Worm (Caenorhabditis elegans) whole organism, young adult: ENCODE results near the gene algn-1.

Experiments
- B0336.3 ChIP-seq: fragments of 200-800 bp; sonication (Bioruptor generic); IDR thresholded peaks from 2 replicates; pipeline ENCODE4 v1.3.6; 2022; ENCODE audit warnings: missing genetic modification characterization, missing compliant biosample characterization
- C06A6.2 ChIP-seq: fragments of 200-800 bp; sonication (Bioruptor generic); conservative IDR thresholded peaks from 2 replicates; pipeline ENCODE4 v1.3.6; 2022; ENCODE audit warnings: missing genetic modification characterization, missing compliant biosample characterization
- D2030.7 ChIP-seq: fragments of 200-800 bp; sonication (Bioruptor generic); IDR thresholded peaks from 2 replicates; pipeline ENCODE4 v1.3.6; 2022; ENCODE audit warnings: missing genetic modification reagents, missing genetic modification characterization, missing compliant biosample characterization
- F23B12.7 ChIP-seq: sonication (generic microtip); optimal IDR thresholded peaks from 2 replicates; lab custom pipeline; 2017; ENCODE audit warnings: missing genetic modification characterization, mild to moderate bottlenecking, missing compliant biosample characterization, antibody characterized with exemption, moderate library complexity; ENCODE audit not compliant: insufficient read depth
- F37B4.10 ChIP-seq: fragments of 200-800 bp; sonication (Bioruptor generic); IDR thresholded peaks from 2 replicates; pipeline ENCODE4 v1.3.6; 2022; ENCODE audit warnings: missing genetic modification characterization, missing compliant biosample characterization
- F55B11.4 ChIP-seq: sonication (generic microtip); optimal IDR thresholded peaks from 2 replicates; lab custom pipeline; 2016; ENCODE audit warnings: missing compliant biosample characterization, missing genetic modification characterization, borderline replicate concordance; ENCODE audit not compliant: insufficient read depth
- F57A8.1 ChIP-seq: fragments of 200-800 bp; sonication (Bioruptor generic); optimal IDR thresholded peaks from 2 replicates; lab custom pipeline; 2018; ENCODE audit warnings: mild to moderate bottlenecking, missing genetic modification characterization, moderate library complexity, missing compliant biosample characterization
- T07F8.4 ChIP-seq: sonication (generic microtip); optimal IDR thresholded peaks from 2 replicates; lab custom pipeline; 2016; ENCODE audit warnings: mild to moderate bottlenecking, missing genetic modification characterization, moderate library complexity, missing compliant biosample characterization
- ama-1 ChIP-seq, 3 experiments: fragments of 150-350 bp in 1 of 3; sonication (generic microtip) in 2 of 3; optimal IDR thresholded peaks; 2 replicates each; lab custom pipeline; 2014 to 2018; ENCODE audit warnings: missing biosample characterization in 2 of 3, missing genetic modification characterization in 2 of 3, missing genetic modification reagents in 2 of 3
- atf-7 ChIP-seq: sonication (generic microtip); optimal IDR thresholded peaks from 2 replicates; lab custom pipeline; 2017; ENCODE audit warnings: mild to moderate bottlenecking, missing genetic modification characterization, missing compliant biosample characterization
- athp-1 ChIP-seq: sonication (generic microtip); optimal IDR thresholded peaks from 2 replicates; lab custom pipeline; 2017; ENCODE audit warnings: mild to moderate bottlenecking, missing genetic modification characterization, missing compliant biosample characterization
- attf-5 ChIP-seq: fragments of 200-800 bp; sonication (Bioruptor generic); optimal IDR thresholded peaks from 2 replicates; lab custom pipeline; 2018; ENCODE audit warnings: mild to moderate bottlenecking, missing genetic modification characterization, missing compliant biosample characterization
- attf-6 ChIP-seq: fragments of 200-800 bp; sonication (Bioruptor generic); IDR thresholded peaks from 2 replicates; pipeline ENCODE4 v1.3.6; 2022; ENCODE audit warnings: missing genetic modification reagents, missing genetic modification characterization, missing compliant biosample characterization
- bed-1 ChIP-seq: fragments of 200-800 bp; sonication (Bioruptor generic); IDR thresholded peaks from 2 replicates; pipeline ENCODE4 v1.3.6; 2022; ENCODE audit warnings: missing genetic modification reagents, missing genetic modification characterization, missing compliant biosample characterization
- ccch-3 ChIP-seq: fragments of 200-800 bp; sonication (Bioruptor generic); optimal IDR thresholded peaks from 2 replicates; lab custom pipeline; 2018; ENCODE audit warnings: mild to moderate bottlenecking, missing genetic modification characterization, missing compliant biosample characterization
- cebp-1 ChIP-seq, 2 experiments: fragments of 200-800 bp in 1 of 2; sonication (Bioruptor generic) in 1 of 2; sonication (generic microtip) in 1 of 2; IDR thresholded peaks in 1 of 2; optimal IDR thresholded peaks in 1 of 2; 2 replicates each; pipeline versions ENCODE4 v1.3.6 to Lab custom; 2017 to 2022; ENCODE audit warnings: missing compliant biosample characterization in 2 of 2, missing genetic modification characterization in 2 of 2, mild to moderate bottlenecking in 1 of 2, missing genetic modification reagents in 1 of 2, moderate library complexity in 1 of 2
- ceh-100 ChIP-seq: fragments of 200-800 bp; sonication (Bioruptor generic); IDR thresholded peaks from 2 replicates; pipeline ENCODE4 v1.3.6; 2022; ENCODE audit warnings: missing genetic modification reagents, missing genetic modification characterization, missing compliant biosample characterization
- ceh-27 ChIP-seq: fragments of 200-800 bp; sonication (Bioruptor generic); optimal IDR thresholded peaks from 2 replicates; lab custom pipeline; 2018; ENCODE audit warnings: mild to moderate bottlenecking, missing genetic modification characterization, moderate library complexity, missing compliant biosample characterization
- ceh-91 ChIP-seq: fragments of 200-800 bp; sonication (Bioruptor generic); IDR thresholded peaks from 2 replicates; pipeline ENCODE4 v1.3.6; 2022; ENCODE audit warnings: missing genetic modification reagents, missing genetic modification characterization, missing compliant biosample characterization
- dox-1 ChIP-seq: fragments of 200-800 bp; sonication (Bioruptor generic); IDR thresholded peaks from 2 replicates; pipeline ENCODE4 v1.3.6; 2022; ENCODE audit warnings: missing genetic modification reagents, missing genetic modification characterization, missing compliant biosample characterization
- dpff-1 ChIP-seq: sonication (generic microtip); optimal IDR thresholded peaks from 2 replicates; lab custom pipeline; 2017; ENCODE audit warnings: mild to moderate bottlenecking, missing genetic modification characterization, missing compliant biosample characterization
- hmg-1.2 ChIP-seq: fragments of 200-800 bp; sonication (Bioruptor generic); IDR thresholded peaks from 2 replicates; pipeline ENCODE4 v1.3.6; 2022; ENCODE audit warnings: missing genetic modification reagents, missing genetic modification characterization, missing compliant biosample characterization
- hrde-1 ChIP-seq: sonication (generic microtip); optimal IDR thresholded peaks from 2 replicates; lab custom pipeline; 2016; ENCODE audit warnings: missing genetic modification characterization, mild to moderate bottlenecking, missing compliant biosample characterization, moderate library complexity, missing genotype, missing genetic modification reagents, borderline replicate concordance
- lag-1 ChIP-seq: fragments of 200-800 bp; sonication (Bioruptor generic); IDR thresholded peaks from 2 replicates; pipeline ENCODE4 v1.3.6; 2022; ENCODE audit warnings: missing genetic modification reagents, missing genetic modification characterization, missing compliant biosample characterization
- let-607 ChIP-seq, 2 experiments: fragments of 200-800 bp in 1 of 2; sonication (Bioruptor generic) in 1 of 2; sonication (generic microtip) in 1 of 2; optimal IDR thresholded peaks; 2 replicates each; lab custom pipeline; 2016 to 2018; ENCODE audit warnings: mild to moderate bottlenecking in 2 of 2, missing compliant biosample characterization in 2 of 2, missing genetic modification characterization in 2 of 2, moderate library complexity in 2 of 2, missing genotype in 1 of 2
- lin-26 ChIP-seq: fragments of 200-800 bp; sonication (Bioruptor generic); IDR thresholded peaks from 2 replicates; pipeline ENCODE4 v1.3.6; 2022; ENCODE audit warnings: missing genetic modification reagents, missing genetic modification characterization, missing compliant biosample characterization
- lin-35 ChIP-seq, 3 experiments: fragments of 150-350 bp in 2 of 3; sonication (generic microtip) in 1 of 3; optimal IDR thresholded peaks; 2 replicates each; lab custom pipeline; 2014 to 2018; ENCODE audit warnings: missing biosample characterization in 3 of 3, missing genetic modification characterization in 3 of 3, missing genetic modification reagents in 3 of 3
- lin-54 ChIP-seq: fragments of 200-800 bp; sonication (Bioruptor generic); optimal IDR thresholded peaks from 2 replicates; lab custom pipeline; 2018; ENCODE audit warnings: mild to moderate bottlenecking, missing genetic modification characterization, missing compliant biosample characterization
- lsl-1 ChIP-seq: fragments of 200-800 bp; sonication (Bioruptor generic); optimal IDR thresholded peaks from 2 replicates; lab custom pipeline; 2018; ENCODE audit warnings: mild to moderate bottlenecking, missing genetic modification characterization, moderate library complexity, missing compliant biosample characterization
- lsy-27 ChIP-seq: sonication (generic microtip); optimal IDR thresholded peaks from 2 replicates; lab custom pipeline; 2017; ENCODE audit warnings: missing genetic modification characterization, mild to moderate bottlenecking, missing compliant biosample characterization, antibody characterized with exemption, missing genotype, borderline replicate concordance; ENCODE audit not compliant: insufficient read depth
- madf-3 ChIP-seq: fragments of 200-800 bp; sonication (Bioruptor generic); IDR thresholded peaks from 2 replicates; pipeline ENCODE4 v1.3.6; 2022; ENCODE audit warnings: missing genetic modification reagents, missing genetic modification characterization, missing compliant biosample characterization
- madf-8 ChIP-seq: fragments of 200-800 bp; sonication (Bioruptor generic); conservative IDR thresholded peaks from 2 replicates; pipeline ENCODE4 v1.3.6; 2022; ENCODE audit warnings: missing genetic modification reagents, missing genetic modification characterization, missing compliant biosample characterization
- nfya-2 ChIP-seq: fragments of 200-800 bp; sonication (Bioruptor generic); IDR thresholded peaks from 2 replicates; pipeline ENCODE4 v1.3.6; 2022; ENCODE audit warnings: missing genetic modification reagents, missing genetic modification characterization, missing compliant biosample characterization
- nhr-80 ChIP-seq: sonication (generic microtip); optimal IDR thresholded peaks from 2 replicates; lab custom pipeline; 2016; ENCODE audit warnings: missing genetic modification characterization, missing compliant biosample characterization
- pbrm-1 ChIP-seq: fragments of 200-800 bp; sonication (Bioruptor generic); IDR thresholded peaks from 2 replicates; pipeline ENCODE4 v1.3.6; 2022; ENCODE audit warnings: missing genetic modification reagents, missing genetic modification characterization, missing compliant biosample characterization
- repo-1 ChIP-seq: sonication (generic microtip); optimal IDR thresholded peaks from 2 replicates; lab custom pipeline; 2017; ENCODE audit warnings: mild to moderate bottlenecking, missing genetic modification characterization, missing compliant biosample characterization
- snpc-1.1 ChIP-seq: sonication (generic microtip); optimal IDR thresholded peaks from 2 replicates; lab custom pipeline; 2017; ENCODE audit warnings: missing genetic modification characterization, mild to moderate bottlenecking, missing compliant biosample characterization, antibody characterized with exemption, moderate library complexity, missing genotype, missing genetic modification reagents; ENCODE audit not compliant: insufficient read depth

Gene algn-1

ce11 chrIII:6420995-6421404, 38.9 kb upstream of the algn-1 start (continued):
- TF ChIP-seq C06A6.2 (GFP tag; lab: Robert Waterston, UW) (peak; percentile 86), nfya-2 (GFP tag; lab: Robert Waterston, UW) (no peak), F23B12.7 (tag; lab: Kevin White, UChicago) (peak; percentile 0), let-607 (tag; optimal IDR thresholded peaks at IDR 0.05; lab: Kevin White, UChicago) (peak in 1 of 2 experiments; percentile 70), lsl-1 (no peak), T07F8.4 (peak; percentile 5), lsy-27 (tag; lab: Kevin White, UChicago) (no peak), lag-1 (GFP tag; lab: Robert Waterston, UW) (no peak), athp-1 (no peak), lin-54 (GFP tag; lab: Kevin White, UChicago) (peak; percentile 71)

- TF ChIP-seq snpc-1.1 (tag; lab: Kevin White, UChicago) (no peak), ama-1 (optimal IDR thresholded peaks at IDR 0.05; lab: Kevin White, UChicago) (peak; percentile 43), ama-1 (GFP tag; optimal IDR thresholded peaks at IDR 0.05; lab: Kevin White, UChicago) (no peak), repo-1 (peak; percentile 25), madf-3 (GFP tag; lab: Robert Waterston, UW) (no peak), lin-35 (GFP tag; optimal IDR thresholded peaks at IDR 0.05; lab: Kevin White, UChicago) (peak in 1 of 3 experiments; percentile 6), D2030.7 (GFP tag; lab: Robert Waterston, UW) (no peak)
- TF ChIP-seq, all 124 proteins: peak for 3
These were observed 38.4 kb upstream of the algn-1 start for ce11 chrIII:6421473-6421872.

- TF ChIP-seq hmg-1.2 (GFP tag; lab: Robert Waterston, UW) (peak; percentile 30; the same call in 1 of the 2 replicates), F57A8.1 (GFP tag; lab: Kevin White, UChicago) (no peak), lin-26 (GFP tag; lab: Robert Waterston, UW) (peak; percentile 46; the same call in 1 of the 2 replicates), ccch-3 (GFP tag; lab: Kevin White, UChicago) (no peak), nhr-80 (tag; lab: Kevin White, UChicago) (peak; percentile 72), dox-1 (GFP tag; lab: Robert Waterston, UW) (peak; percentile 15; the same call in 1 of the 2 replicates), F37B4.10 (no peak), ceh-100 (GFP tag; lab: Robert Waterston, UW) (no peak), pbrm-1 (GFP tag; lab: Robert Waterston, UW) (no peak)
These were observed 37.9 kb upstream of the algn-1 start for ce11 chrIII:6421973-6422511.

- peak; percentile 6 for TF ChIP-seq attf-5 (GFP tag; lab: Kevin White, UChicago)
- peak; percentile 20 for TF ChIP-seq nhr-80 (tag; lab: Kevin White, UChicago)
- TF ChIP-seq ceh-27 (GFP tag; lab: Kevin White, UChicago): no peak
- TF ChIP-seq atf-7 (tag; lab: Kevin White, UChicago): peak; percentile 17
- no peak for TF ChIP-seq B0336.3 (GFP tag; lab: Robert Waterston, UW)
- no peak for TF ChIP-seq madf-8 (GFP tag; lab: Robert Waterston, UW)
- no peak for TF ChIP-seq bed-1
- no peak for TF ChIP-seq F37B4.10
- no peak for TF ChIP-seq F55B11.4 (tag; lab: Kevin White, UChicago)
- no peak for TF ChIP-seq ceh-91 (GFP tag; lab: Robert Waterston, UW)
- TF ChIP-seq hrde-1 (tag; lab: Kevin White, UChicago): no peak
- TF ChIP-seq dpff-1: no peak
- no peak for TF ChIP-seq attf-6 (GFP tag; lab: Robert Waterston, UW)
- TF ChIP-seq cebp-1 (GFP tag; IDR thresholded peaks at IDR 0.05; lab: Robert Waterston, UW): no peak
- peak; percentile 35 for TF ChIP-seq cebp-1 (tag; optimal IDR thresholded peaks at IDR 0.05; lab: Kevin White, UChicago)
These were observed 37.2 kb upstream of the algn-1 start for ce11 chrIII:6422721-6423120.
